Worm (Caenorhabditis elegans) whole organism, L4/young adult: ENCODE measurements around the gene srh-145.
"Not testable (repeated sequence)": the region's sequence is repeated elsewhere in the genome, so short reads cannot be mapped to it uniquely, and the experiment has no call there.

Experiments used
- W03F9.2 ChIP-seq: fragments of 150-350 bp; optimal IDR thresholded peaks from 2 replicates; lab custom pipeline; 2014; ENCODE audit warnings: missing biosample characterization, missing genetic modification characterization
- dao-5 ChIP-seq: sonication (generic microtip); optimal IDR thresholded peaks from 2 replicates; lab custom pipeline; 2016; ENCODE audit warnings: missing genotype, missing genetic modification characterization, moderate library complexity, missing compliant biosample characterization
- him-1 ChIP-seq: sonication (generic microtip); optimal IDR thresholded peaks from 2 replicates; lab custom pipeline; 2016; ENCODE audit warnings: missing genotype, missing genetic modification reagents, missing genetic modification characterization, missing compliant biosample characterization

The srh-145 gene

DNA sequence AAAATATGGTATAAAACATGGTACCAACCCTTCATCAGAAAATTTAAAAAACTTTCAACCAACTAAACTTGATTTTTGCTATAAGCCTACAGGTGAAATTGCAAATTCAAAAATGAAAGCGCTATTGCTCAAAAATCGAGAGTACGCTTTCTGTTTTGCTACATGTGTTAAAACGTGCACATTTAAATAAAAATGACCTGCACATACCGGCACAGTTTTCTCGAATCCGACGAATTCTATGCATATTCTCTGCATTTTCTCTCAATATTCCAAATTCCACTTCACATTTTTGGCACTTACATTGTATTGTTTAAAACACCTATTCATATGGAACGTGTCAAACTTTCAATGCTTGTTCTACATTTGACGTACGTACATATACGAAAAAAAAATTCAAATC, at the start of gene srh-145:
srh-145 (plus strand) TSS at position 193 of the 400 bp plus-strand sequence.
- no peak for TF ChIP-seq dao-5 (tag; lab: Kevin White, UChicago)
- no peak for TF ChIP-seq him-1
- TF ChIP-seq W03F9.2, result no peak

DNA sequence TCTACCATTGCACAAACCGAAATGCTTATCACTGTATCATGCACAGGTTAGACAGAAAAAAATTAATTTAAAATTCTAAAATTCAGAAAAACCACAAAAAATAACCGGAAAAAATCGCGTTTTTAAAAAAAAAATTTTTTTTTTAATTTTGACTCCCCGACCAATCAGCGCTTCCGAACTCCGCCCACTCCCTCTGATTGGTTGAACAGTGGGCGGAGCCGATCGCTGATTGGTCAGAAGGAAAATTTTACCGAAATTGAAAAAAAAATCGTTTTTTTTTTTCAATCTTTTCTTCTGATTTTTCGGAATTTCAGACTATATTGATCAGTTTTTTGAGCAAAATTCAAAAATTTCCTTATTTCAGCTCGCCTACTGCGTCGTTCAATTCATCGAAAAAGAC, 49.2 kb upstream of the srh-145 start:
- no peak for TF ChIP-seq W03F9.2
- no peak for TF ChIP-seq him-1
- no peak for TF ChIP-seq dao-5 (tag; lab: Kevin White, UChicago)

DNA sequence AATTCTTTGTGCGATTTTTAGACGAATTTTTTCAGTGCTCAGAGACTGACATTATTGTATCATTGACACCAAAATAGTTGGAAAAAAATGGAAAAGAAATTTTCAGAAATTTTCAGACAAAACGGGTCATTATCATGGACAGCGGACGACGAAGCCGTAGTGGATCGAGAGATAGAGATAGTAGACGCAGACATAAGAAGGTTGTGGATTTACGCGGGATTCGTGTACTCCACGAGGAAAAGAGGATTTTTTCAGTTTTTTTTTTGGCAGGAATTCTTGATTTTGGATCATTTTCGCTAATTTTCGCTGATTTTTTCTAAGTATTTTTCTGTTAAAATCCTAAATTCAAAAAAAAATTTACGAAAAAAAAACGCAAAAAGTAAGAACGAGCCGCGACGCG, 42.9 kb upstream of the srh-145 start, which contains the start of gene W08G11.3:
W08G11.3 (plus strand) TSS at position 107 of the 400 bp plus-strand sequence.
- no peak for TF ChIP-seq W03F9.2
- no peak for TF ChIP-seq him-1
- no peak for TF ChIP-seq dao-5 (tag; lab: Kevin White, UChicago)

DNA sequence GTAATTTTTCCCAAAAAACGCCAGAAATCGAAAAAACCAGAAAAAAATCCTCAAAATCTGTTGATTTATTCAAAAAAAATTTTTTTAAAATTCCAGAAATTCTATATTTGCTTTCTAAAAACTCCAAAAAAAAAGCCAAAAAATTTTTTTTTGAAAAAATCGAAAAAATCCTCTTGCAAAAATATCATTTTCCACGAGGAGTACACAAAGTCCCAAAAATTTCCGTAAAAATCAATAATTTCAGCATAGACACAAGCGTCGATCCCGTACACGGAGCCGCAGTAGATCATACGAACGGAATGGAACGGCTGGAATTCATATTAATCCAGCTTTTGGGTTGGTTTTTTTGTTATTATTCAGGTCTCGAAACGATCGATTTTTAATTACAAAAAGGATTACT, 42.4 kb upstream of the srh-145 start:
- TF ChIP-seq him-1 (no peak), W03F9.2 (no peak), dao-5 (tag; lab: Kevin White, UChicago) (no peak)

DNA sequence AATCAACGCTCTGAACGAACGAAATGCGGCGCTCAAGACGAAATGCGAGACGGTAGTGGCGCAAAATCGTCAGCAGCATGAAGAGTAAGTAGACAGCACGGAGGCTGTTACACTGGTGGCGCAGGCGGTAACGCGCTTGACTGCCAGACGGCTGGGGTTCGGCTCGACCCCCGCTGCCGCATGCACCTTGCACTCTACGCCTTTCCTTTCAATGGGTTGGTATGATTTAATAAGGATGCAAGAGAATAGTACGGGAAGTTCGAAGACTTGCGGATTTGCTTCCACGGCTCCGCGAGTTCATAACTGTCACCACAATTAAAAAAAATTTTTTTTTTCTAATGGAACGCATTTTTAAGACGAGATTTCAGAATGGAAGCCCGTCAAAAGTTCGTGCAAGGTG, 40.5 kb upstream of the srh-145 start:
- TF ChIP-seq W03F9.2 (peak; percentile 9), him-1 (peak; percentile 52), dao-5 (tag; lab: Kevin White, UChicago) (peak; percentile 71)

DNA sequence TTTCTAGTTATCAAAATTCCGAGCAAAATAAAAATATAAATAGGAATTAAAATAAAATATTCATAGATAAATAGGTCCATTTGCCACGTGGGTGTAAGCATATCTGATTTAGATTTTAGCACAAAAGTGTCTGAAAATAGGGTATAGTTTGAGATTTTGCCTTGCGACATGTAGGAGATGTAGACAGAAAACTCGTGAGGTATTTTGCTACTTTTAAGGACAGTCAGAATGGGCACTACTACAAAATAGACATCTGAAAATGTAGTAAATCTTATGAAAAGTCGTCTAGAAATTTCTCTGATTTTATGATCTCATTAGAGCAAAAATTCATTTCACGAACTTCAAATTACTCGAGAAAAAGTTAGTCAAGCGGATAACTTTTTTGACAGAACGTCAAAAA, 35.8 kb upstream of the srh-145 start, which contains the start of gene srv-34:
srv-34 (minus strand) TSS at position 101 of the 400 bp plus-strand sequence.
- TF ChIP-seq dao-5 (tag; lab: Kevin White, UChicago), result no peak
- TF ChIP-seq W03F9.2, result no peak
- no peak for TF ChIP-seq him-1

DNA sequence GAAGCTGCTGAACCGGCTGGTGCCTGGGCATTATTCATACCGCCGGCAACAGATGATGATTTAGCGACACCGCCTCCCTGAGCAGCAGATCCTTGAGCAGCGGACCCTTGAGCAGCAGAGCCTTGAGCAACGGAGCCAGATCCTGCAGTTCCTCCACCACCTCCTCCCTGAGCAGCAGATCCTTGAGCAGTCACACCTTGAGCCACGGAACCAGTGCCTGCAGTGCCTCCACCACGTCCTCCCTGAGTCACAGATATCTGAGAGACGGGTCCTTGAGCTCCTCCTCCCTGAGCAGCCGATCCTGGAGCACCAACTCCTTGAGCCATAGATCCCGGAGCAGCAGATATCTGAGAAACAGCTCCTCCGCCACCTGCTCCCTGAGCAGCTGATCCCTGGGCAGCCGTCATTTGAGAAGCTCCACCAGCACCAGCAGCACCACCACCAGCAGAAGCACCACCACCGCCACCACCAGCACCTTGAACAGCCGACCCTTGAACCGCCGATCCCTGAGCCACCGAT, 34.0 kb upstream of the srh-145 start:
- TF ChIP-seq dao-5 (tag; lab: Kevin White, UChicago) (no peak), him-1 (no peak), W03F9.2 (no peak)

DNA sequence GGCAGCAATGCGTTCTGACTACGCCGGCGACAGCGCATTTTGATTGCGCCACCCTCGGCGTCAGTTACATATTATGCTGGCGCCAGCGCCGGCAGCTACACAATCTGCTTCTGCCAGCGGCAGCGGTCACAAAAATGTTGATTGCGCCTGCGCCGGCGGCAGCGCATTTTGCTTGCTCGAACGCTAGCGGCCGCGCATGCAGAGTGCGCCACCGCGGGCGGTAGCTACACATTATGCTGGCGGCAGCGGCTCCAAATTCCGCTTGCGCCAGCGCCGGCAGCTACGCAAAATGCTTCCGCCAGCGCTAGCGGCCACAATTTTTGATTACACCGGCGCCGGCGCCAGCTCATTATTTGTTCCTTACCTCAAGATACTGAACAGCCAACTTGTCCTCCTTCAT, 33.3 kb upstream of the srh-145 start:
- TF ChIP-seq W03F9.2, result no peak
- TF ChIP-seq dao-5 (tag; lab: Kevin White, UChicago), result no peak
- TF ChIP-seq him-1, result no peak

DNA sequence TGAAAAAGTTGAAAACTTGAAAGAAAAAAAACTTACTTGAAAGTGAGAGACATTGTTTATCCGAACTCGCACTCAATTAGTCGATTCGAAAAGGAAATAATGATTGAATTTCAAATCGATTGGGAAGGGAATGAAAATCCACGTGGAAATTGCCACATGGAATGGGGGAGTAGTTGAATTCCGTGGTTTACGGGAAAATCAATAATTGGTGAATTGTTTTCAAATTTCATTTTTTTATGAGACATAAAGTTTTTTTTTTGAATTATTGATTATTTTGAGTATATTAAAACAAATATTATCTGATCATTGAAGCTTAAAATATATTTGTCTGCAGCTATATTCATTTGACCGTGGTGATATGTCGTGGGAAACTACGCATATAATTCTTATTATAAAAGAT, 32.7 kb upstream of the srh-145 start, which contains the start of gene F13A7.1:
F13A7.1 (minus strand) TSS at position 101 of the 400 bp plus-strand sequence.
- TF ChIP-seq him-1 (no peak), dao-5 (tag; lab: Kevin White, UChicago) (no peak), W03F9.2 (no peak)

DNA sequence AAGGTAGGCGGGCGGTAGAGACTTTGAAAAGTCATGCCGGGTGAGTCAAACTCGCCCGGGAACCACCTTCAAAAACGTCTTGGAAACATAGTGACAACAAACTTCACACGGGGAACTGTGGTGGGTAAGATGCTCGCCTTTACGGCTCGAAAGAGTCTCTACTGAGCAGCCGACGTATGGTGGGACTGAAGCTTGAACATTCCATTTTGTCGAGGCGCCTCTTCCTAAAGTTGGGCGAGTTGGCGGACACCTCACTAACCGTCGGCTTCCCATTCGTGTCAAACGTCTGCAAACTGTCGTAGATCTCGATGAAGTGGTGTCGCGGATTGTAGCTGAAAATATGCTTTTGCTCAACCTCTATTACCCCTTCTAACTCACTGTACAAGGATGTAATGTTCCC, 27.6 kb upstream of the srh-145 start:
- TF ChIP-seq W03F9.2, result no peak
- no peak for TF ChIP-seq dao-5 (tag; lab: Kevin White, UChicago)
- TF ChIP-seq him-1, result no peak

DNA sequence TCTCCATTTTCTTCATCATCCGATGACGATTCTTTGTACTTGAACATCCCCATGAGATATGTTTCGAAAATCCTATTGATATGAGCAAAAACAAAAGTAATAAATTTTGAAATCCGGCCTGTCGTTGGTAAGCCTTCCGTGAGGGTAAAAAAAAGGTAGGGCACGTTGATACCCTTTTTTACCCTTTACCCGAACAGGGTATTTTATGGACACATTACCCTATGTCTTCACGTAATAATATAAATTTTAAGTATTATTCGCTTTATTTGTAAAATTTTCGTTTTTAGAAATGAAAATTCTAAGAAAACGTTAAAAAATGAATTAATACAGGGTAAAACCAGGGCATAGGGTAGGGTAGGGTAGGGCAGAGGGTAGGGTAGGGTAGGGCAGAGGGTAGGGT, 26.8 kb upstream of the srh-145 start, which contains the start of gene F13A7.7:
F13A7.7 (minus strand) TSS at position 101 of the 400 bp plus-strand sequence.
- TF ChIP-seq dao-5 (tag; lab: Kevin White, UChicago); him-1; W03F9.2: not testable (repeated sequence)

DNA sequence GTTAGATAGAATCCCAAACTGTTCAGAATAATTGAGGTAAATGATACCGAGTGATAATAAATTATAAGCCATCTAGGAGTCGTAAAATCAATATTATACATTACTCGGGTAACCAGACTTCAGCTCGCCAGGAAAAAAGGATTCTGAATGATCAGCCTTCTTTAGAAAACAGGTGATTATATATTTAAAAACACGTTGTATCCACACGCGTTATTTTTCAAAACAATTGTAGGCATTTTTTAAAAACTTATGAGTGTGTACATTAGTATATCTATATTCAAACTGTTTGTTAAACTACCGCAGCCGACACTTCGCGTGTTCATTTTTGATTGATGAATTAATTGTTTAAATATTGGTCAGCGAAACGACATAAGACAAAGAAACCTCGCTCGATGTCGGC, 22.2 kb upstream of the srh-145 start, which contains the start of gene sri-65:
sri-65 (minus strand) TSS at position 101 of the 400 bp plus-strand sequence.
- TF ChIP-seq W03F9.2 (no peak), dao-5 (tag; lab: Kevin White, UChicago) (no peak), him-1 (no peak)

DNA sequence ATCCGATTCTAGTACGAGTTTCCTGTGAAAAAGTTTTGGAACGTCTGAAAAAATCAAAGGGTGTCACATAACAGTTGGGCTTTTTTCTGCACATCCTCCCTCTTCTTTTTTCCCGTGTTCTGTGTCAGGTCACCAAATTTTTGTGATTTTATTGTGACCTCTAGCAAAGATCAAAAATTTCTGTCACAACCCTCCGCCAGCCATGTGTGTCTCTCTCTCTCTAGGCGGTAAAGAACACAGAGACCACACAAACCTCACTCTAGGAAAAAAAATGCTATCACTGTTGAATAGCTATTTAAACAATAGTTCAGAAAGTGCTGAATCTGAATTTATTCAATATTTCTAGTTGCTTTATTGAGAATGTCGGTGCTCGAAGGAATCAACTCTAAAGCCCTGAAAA, 19.9 kb upstream of the srh-145 start, which contains the start of gene gst-44:
gst-44 (plus strand) TSS at position 237 of the 400 bp plus-strand sequence.
- no peak for TF ChIP-seq dao-5 (tag; lab: Kevin White, UChicago)

DNA sequence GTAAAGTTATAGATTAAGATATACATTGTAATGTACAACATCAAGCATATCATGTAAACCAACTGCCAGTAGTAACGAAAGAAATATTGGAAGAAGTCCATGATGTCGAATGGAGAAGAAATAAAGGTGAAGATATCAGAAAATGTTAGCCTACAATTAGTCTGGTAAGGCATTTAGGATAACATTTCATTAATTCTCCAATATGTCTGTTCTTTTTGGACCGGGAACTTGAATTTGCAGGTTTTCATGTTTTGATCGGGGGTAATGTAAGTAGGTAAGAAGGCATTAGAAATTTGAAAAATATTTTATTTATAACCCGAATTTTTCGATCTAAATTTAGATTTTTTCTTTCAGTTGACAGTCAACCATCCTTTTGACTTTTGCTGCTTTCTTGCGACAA, 16.8 kb upstream of the srh-145 start, which contains the start of gene srd-63:
srd-63 (minus strand) TSS at position 101 of the 400 bp plus-strand sequence.
- TF ChIP-seq him-1 (no peak), W03F9.2 (no peak)

DNA sequence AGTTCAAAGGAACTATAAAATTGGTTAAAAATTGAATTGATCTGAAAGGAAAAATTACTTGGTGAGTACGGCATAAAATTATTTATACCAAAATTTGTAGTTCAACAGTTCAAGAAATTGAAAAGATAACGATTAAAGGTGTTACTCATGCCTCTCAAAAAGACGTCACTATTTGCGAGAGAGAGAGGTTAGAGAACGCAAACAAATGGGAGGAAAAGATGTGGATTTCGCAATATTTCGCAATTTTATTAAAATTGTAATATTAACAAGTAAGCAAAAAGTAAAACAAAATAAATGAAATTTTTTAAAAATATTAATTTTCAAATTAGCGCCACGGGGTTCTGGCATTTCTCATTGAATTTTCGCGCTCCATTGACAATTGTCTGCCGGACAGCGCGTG, 15.4 kb upstream of the srh-145 start, which contains the start of gene F13A7.11:
F13A7.11 (minus strand) TSS at position 174 of the 400 bp plus-strand sequence.
- TF ChIP-seq him-1, result no peak
- no peak for TF ChIP-seq dao-5 (tag; lab: Kevin White, UChicago)
- no peak for TF ChIP-seq W03F9.2

DNA sequence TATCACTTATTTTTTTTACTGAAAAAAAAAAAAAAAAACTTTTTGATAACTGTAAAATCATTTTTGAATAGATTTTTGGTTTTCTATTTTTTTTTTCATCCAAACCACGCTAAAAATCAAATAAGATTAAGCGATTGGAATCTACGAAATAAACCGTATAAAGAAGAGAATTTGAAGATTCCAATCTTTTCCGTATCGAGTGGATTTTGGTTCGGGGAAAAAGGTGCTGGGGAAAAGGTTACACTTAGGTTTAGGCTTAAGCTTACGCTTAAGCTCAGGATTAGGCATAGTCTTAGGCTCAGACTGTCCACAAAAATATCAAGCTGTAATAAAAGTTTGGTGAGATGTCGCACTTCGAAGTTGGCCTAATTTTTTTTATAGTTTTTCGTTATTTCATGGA, 14.8 kb upstream of the srh-145 start, which contains the start of gene F13A7.12:
F13A7.12 (plus strand) TSS at position 301 of the 400 bp plus-strand sequence.
- TF ChIP-seq W03F9.2 (no peak), him-1 (no peak), dao-5 (tag; lab: Kevin White, UChicago) (no peak)
